Fruit fly (Drosophila melanogaster) S2 (cell line): ENCODE results near the gene alpha4GT1.

Source experiments
- CG8478 ChIP-seq: fragments of >200 bp; optimal IDR thresholded peaks from 2 replicates; lab custom pipeline; 2018
- CTCF ChIP-seq, 2 experiments: fragments of >200 bp; optimal IDR thresholded peaks; 2 replicates each; lab custom pipeline; 2018

alpha4GT1 gene

dm6 chr2L:3029012-3029411, 6.1 kb upstream of the alpha4GT1 start, which contains the start of the genes Sf3b2 and CG17219:
Gene Sf3b2, minus strand, starts transcription at chr2L:3029168.
Gene CG17219, plus strand, starts transcription at chr2L:3029253.
- TF ChIP-seq CG8478 (lab: Kevin White, UChicago) = no peak
- TF ChIP-seq CTCF (optimal IDR thresholded peaks at IDR 0.05; lab: Kevin White, UChicago) = no peak

dm6 chr2L:3018212-3018611, 4.7 kb downstream of the alpha4GT1 start, which contains the start of the genes CG17224 and CG17264:
Gene CG17224, minus strand, starts transcription at chr2L:3018308.
Gene CG17264, plus strand, starts transcription at chr2L:3018508.
- no peak for TF ChIP-seq CTCF (optimal IDR thresholded peaks at IDR 0.05; lab: Kevin White, UChicago)

- no peak for TF ChIP-seq CTCF (optimal IDR thresholded peaks at IDR 0.05; lab: Kevin White, UChicago)
- no peak for TF ChIP-seq CG8478 (lab: Kevin White, UChicago)
Observed at dm6 chr2L:3012780-3013179, 10.2 kb downstream of the alpha4GT1 start.

- TF ChIP-seq CG8478 (lab: Kevin White, UChicago) = no peak
Observed at dm6 chr2L:3011484-3011883, 11.5 kb downstream of the alpha4GT1 start.

- no peak for TF ChIP-seq CG8478 (lab: Kevin White, UChicago)
- no peak for TF ChIP-seq CTCF (optimal IDR thresholded peaks at IDR 0.05; lab: Kevin White, UChicago)
Observed at dm6 chr2L:3009438-3009837, 13.5 kb downstream of the alpha4GT1 start.

dm6 chr2L:3006925-3007426, 16.0 kb downstream of the alpha4GT1 start:
- TF ChIP-seq CG8478 (lab: Kevin White, UChicago) = no peak
- TF ChIP-seq CTCF (optimal IDR thresholded peaks at IDR 0.05; lab: Kevin White, UChicago) = no peak

dm6 chr2L:3006194-3006593, 16.7 kb downstream of the alpha4GT1 start:
- TF ChIP-seq CG8478 (lab: Kevin White, UChicago) (no peak), CTCF (optimal IDR thresholded peaks at IDR 0.05; lab: Kevin White, UChicago) (no peak)

dm6 chr2L:3005483-3005882, 17.5 kb downstream of the alpha4GT1 start:
- TF ChIP-seq CTCF (optimal IDR thresholded peaks at IDR 0.05; lab: Kevin White, UChicago) (no peak), CG8478 (lab: Kevin White, UChicago) (no peak)

dm6 chr2L:3004601-3005000, 18.3 kb downstream of the alpha4GT1 start:
- TF ChIP-seq CG8478 (lab: Kevin White, UChicago) = no peak
- TF ChIP-seq CTCF (optimal IDR thresholded peaks at IDR 0.05; lab: Kevin White, UChicago) = no peak

dm6 chr2L:3003399-3003798, 19.5 kb downstream of the alpha4GT1 start:
- TF ChIP-seq CTCF (optimal IDR thresholded peaks at IDR 0.05; lab: Kevin White, UChicago) (no peak), CG8478 (lab: Kevin White, UChicago) (no peak)

dm6 chr2L:3001953-3002352, 21.0 kb downstream of the alpha4GT1 start:
- no peak for TF ChIP-seq CTCF (optimal IDR thresholded peaks at IDR 0.05; lab: Kevin White, UChicago)
- no peak for TF ChIP-seq CG8478 (lab: Kevin White, UChicago)

dm6 chr2L:3000517-3000934, 22.4 kb downstream of the alpha4GT1 start:
- TF ChIP-seq CG8478 (lab: Kevin White, UChicago) (no peak), CTCF (optimal IDR thresholded peaks at IDR 0.05; lab: Kevin White, UChicago) (no peak)

- TF ChIP-seq CTCF (optimal IDR thresholded peaks at IDR 0.05; lab: Kevin White, UChicago) (no peak), CG8478 (lab: Kevin White, UChicago) (no peak)
Observed at dm6 chr2L:2999609-3000008, 23.3 kb downstream of the alpha4GT1 start.

- TF ChIP-seq CG8478 (lab: Kevin White, UChicago) (no peak), CTCF (optimal IDR thresholded peaks at IDR 0.05; lab: Kevin White, UChicago) (peak; percentile 23 to 51)
Observed at dm6 chr2L:2999113-2999512, 23.8 kb downstream of the alpha4GT1 start, which contains the start of gene Ccdc85. Gene Ccdc85, plus strand, starts transcription at chr2L:2999286.

dm6 chr2L:2993702-2994101, 29.2 kb downstream of the alpha4GT1 start:
- TF ChIP-seq CG8478 (lab: Kevin White, UChicago) (no peak), CTCF (optimal IDR thresholded peaks at IDR 0.05; lab: Kevin White, UChicago) (no peak)

dm6 chr2L:2993236-2993635, 29.7 kb downstream of the alpha4GT1 start:
- no peak for TF ChIP-seq CG8478 (lab: Kevin White, UChicago)
- TF ChIP-seq CTCF (optimal IDR thresholded peaks at IDR 0.05; lab: Kevin White, UChicago) = no peak
